Fruit fly (Drosophila melanogaster) whole organism, adult: Measurements from ENCODE around the gene CG13375.

Experiments
- CG11617 ChIP-seq: fragments of 200-800 bp; sonication (Bioruptor generic); optimal IDR thresholded peaks from 2 replicates; lab custom pipeline; 2017; ENCODE audit warnings: mild to moderate bottlenecking, missing biosample characterization, missing genetic modification reagents, missing genetic modification characterization
- CG12768 ChIP-seq: fragments of 200-800 bp; sonication (Bioruptor generic); optimal IDR thresholded peaks from 2 replicates; lab custom pipeline; 2017; ENCODE audit warnings: missing biosample characterization, missing genetic modification characterization, mild to moderate bottlenecking, moderate library complexity, missing genetic modification reagents
- CG14711 ChIP-seq: fragments of 200-800 bp; sonication (Bioruptor generic); optimal IDR thresholded peaks from 2 replicates; lab custom pipeline; 2018; ENCODE audit warnings: missing biosample characterization, mild to moderate bottlenecking, missing genetic modification characterization, moderate library complexity
- CG1620 ChIP-seq: fragments of 200-800 bp; sonication (Bioruptor generic); optimal IDR thresholded peaks from 2 replicates; lab custom pipeline; 2016; ENCODE audit warnings: missing biosample characterization, missing genetic modification characterization
- CG33017 ChIP-seq: fragments of 200-800 bp; sonication (Bioruptor generic); optimal IDR thresholded peaks from 2 replicates; lab custom pipeline; 2018; ENCODE audit warnings: missing biosample characterization, mild to moderate bottlenecking, missing genetic modification characterization, moderate library complexity
- CG5204 ChIP-seq: fragments of 200-800 bp; sonication (Bioruptor generic); optimal IDR thresholded peaks from 2 replicates; lab custom pipeline; 2016; ENCODE audit warnings: missing biosample characterization, missing genetic modification characterization
- CG7045 ChIP-seq: fragments of 200-800 bp; sonication (Bioruptor generic); optimal IDR thresholded peaks from 2 replicates; lab custom pipeline; 2017; ENCODE audit warnings: missing biosample characterization, mild to moderate bottlenecking, missing genetic modification characterization
- CG7101 ChIP-seq: fragments of 200-800 bp; sonication (Bioruptor generic); optimal IDR thresholded peaks from 2 replicates; lab custom pipeline; 2018; ENCODE audit warnings: missing biosample characterization, mild to moderate bottlenecking, missing genetic modification characterization, moderate library complexity
- Clk ChIP-seq: fragments of 200-800 bp; sonication (Bioruptor generic); optimal IDR thresholded peaks from 2 replicates; lab custom pipeline; 2017; ENCODE audit warnings: missing biosample characterization, missing genetic modification characterization
- Crg-1 ChIP-seq: fragments of 200-800 bp; sonication (Bioruptor generic); optimal IDR thresholded peaks from 2 replicates; lab custom pipeline; 2016; ENCODE audit warnings: missing biosample characterization, missing genetic modification characterization
- Hr96 ChIP-seq: fragments of 200-800 bp; sonication (Bioruptor generic); optimal IDR thresholded peaks from 2 replicates; lab custom pipeline; 2016; ENCODE audit warnings: missing biosample characterization, missing genetic modification characterization
- Mnt ChIP-seq: fragments of 200-800 bp; sonication (Bioruptor generic); optimal IDR thresholded peaks from 2 replicates; lab custom pipeline; 2016; ENCODE audit warnings: missing biosample characterization, mild to moderate bottlenecking, missing genetic modification characterization
- bab1 ChIP-seq: fragments of 200-800 bp; sonication (Bioruptor generic); optimal IDR thresholded peaks from 3 replicates; lab custom pipeline; 2019; ENCODE audit warnings: missing biosample characterization, mild to moderate bottlenecking, missing genetic modification characterization, moderate library complexity
- cic ChIP-seq: fragments of 200-800 bp; sonication (Bioruptor generic); optimal IDR thresholded peaks from 2 replicates; lab custom pipeline; 2017; ENCODE audit warnings: missing biosample characterization, mild to moderate bottlenecking, missing genetic modification characterization, moderate library complexity
- cnc ChIP-seq, 2 experiments: fragments of >200 bp; optimal IDR thresholded peaks; 2 replicates each; lab custom pipeline; 2017
- kay ChIP-seq: fragments of 200-800 bp; sonication (Bioruptor generic); peaks from one replicate; lab custom pipeline; 2016; ENCODE audit warnings: missing biosample characterization, missing genetic modification characterization, borderline replicate concordance
- ovo ChIP-seq: fragments of 200-800 bp; sonication (Bioruptor generic); optimal IDR thresholded peaks from 2 replicates; lab custom pipeline; 2016; ENCODE audit warnings: missing biosample characterization, missing genetic modification characterization
- pad ChIP-seq: fragments of 200-800 bp; sonication (Bioruptor generic); optimal IDR thresholded peaks from 3 replicates; lab custom pipeline; 2017; ENCODE audit warnings: missing biosample characterization, missing genetic modification characterization, mild to moderate bottlenecking, moderate library complexity, missing genetic modification reagents
- tj ChIP-seq: fragments of 200-800 bp; sonication (Bioruptor generic); optimal IDR thresholded peaks from 3 replicates; lab custom pipeline; 2017; ENCODE audit warnings: missing biosample characterization, mild to moderate bottlenecking, missing genetic modification characterization, moderate library complexity
- toe ChIP-seq: fragments of 200-800 bp; sonication (Bioruptor generic); optimal IDR thresholded peaks from 2 replicates; lab custom pipeline; 2016; ENCODE audit warnings: missing biosample characterization, missing genetic modification characterization

CG13375 gene

dm6 chrX:277885-278284, 16.9 kb downstream of the CG13375 start:
- TF ChIP-seq CG7045 (GFP tag; lab: Kevin White, UChicago) (no peak), kay (GFP tag; lab: Kevin White, UChicago) (peak; percentile 56)

dm6 chrX:276569-276968, 18.2 kb downstream of the CG13375 start:
- TF ChIP-seq tj (no peak), bab1 (GFP tag; lab: Kevin White, UChicago) (no peak), CG14711 (no peak), Hr96 (GFP tag; lab: Kevin White, UChicago) (no peak), ovo (GFP tag; lab: Kevin White, UChicago) (no peak), CG12768 (GFP tag; lab: Kevin White, UChicago) (no peak)

- TF ChIP-seq tj (peak; percentile 25), Hr96 (GFP tag; lab: Kevin White, UChicago) (no peak)
These were observed 18.7 kb downstream of the CG13375 start for dm6 chrX:276065-276464.

- TF ChIP-seq CG7101 (tag; lab: Kevin White, UChicago) (no peak), Crg-1 (GFP tag; lab: Kevin White, UChicago) (no peak), Hr96 (GFP tag; lab: Kevin White, UChicago) (no peak), CG14711 (no peak), Mnt (GFP tag; lab: Kevin White, UChicago) (no peak), bab1 (GFP tag; lab: Kevin White, UChicago) (no peak), Clk (GFP tag; lab: Kevin White, UChicago) (no peak), CG12768 (GFP tag; lab: Kevin White, UChicago) (no peak), tj (no peak), cnc (optimal IDR thresholded peaks at IDR 0.05; lab: Kevin White, UChicago) (no peak), pad (GFP tag; lab: Kevin White, UChicago) (no peak), ovo (GFP tag; lab: Kevin White, UChicago) (no peak), CG5204 (GFP tag; lab: Kevin White, UChicago) (no peak), CG1620 (GFP tag; lab: Kevin White, UChicago) (no peak), kay (GFP tag; lab: Kevin White, UChicago) (no peak), cic (GFP tag; lab: Kevin White, UChicago) (no peak), toe (no peak), CG33017 (tag; lab: Kevin White, UChicago) (no peak), CG7045 (GFP tag; lab: Kevin White, UChicago) (no peak)
These were observed 26.8 kb downstream of the CG13375 start for dm6 chrX:267979-268378.

dm6 chrX:266978-267439, 27.8 kb downstream of the CG13375 start, which contains the start of gene CG13376:
TSS of gene CG13376 (minus strand) at chrX:267028.
- TF ChIP-seq toe (no peak), pad (GFP tag; lab: Kevin White, UChicago) (no peak), cnc (optimal IDR thresholded peaks at IDR 0.05; lab: Kevin White, UChicago) (no peak), cic (GFP tag; lab: Kevin White, UChicago) (no peak), CG12768 (GFP tag; lab: Kevin White, UChicago) (no peak), Clk (GFP tag; lab: Kevin White, UChicago) (no peak), Hr96 (GFP tag; lab: Kevin White, UChicago) (no peak)

dm6 chrX:265692-266091, 29.1 kb downstream of the CG13375 start:
- no peak for TF ChIP-seq tj
- TF ChIP-seq kay (GFP tag; lab: Kevin White, UChicago) = peak; percentile 70

- TF ChIP-seq bab1 (GFP tag; lab: Kevin White, UChicago) (peak; percentile 20), CG33017 (tag; lab: Kevin White, UChicago) (no peak), Clk (GFP tag; lab: Kevin White, UChicago) (no peak), ovo (GFP tag; lab: Kevin White, UChicago) (no peak), Hr96 (GFP tag; lab: Kevin White, UChicago) (no peak), pad (GFP tag; lab: Kevin White, UChicago) (no peak), tj (peak; percentile 49), CG7045 (GFP tag; lab: Kevin White, UChicago) (no peak), Mnt (GFP tag; lab: Kevin White, UChicago) (no peak), CG7101 (tag; lab: Kevin White, UChicago) (no peak), CG1620 (GFP tag; lab: Kevin White, UChicago) (peak; percentile 2)
These were observed 30.9 kb downstream of the CG13375 start, which contains the start of gene CG13377 for dm6 chrX:263728-264344. TSS of gene CG13377 (minus strand) at chrX:263999.

dm6 chrX:262836-263235, 31.9 kb downstream of the CG13375 start:
- TF ChIP-seq CG11617 (GFP tag; lab: Kevin White, UChicago) (no peak), pad (GFP tag; lab: Kevin White, UChicago) (no peak), CG33017 (tag; lab: Kevin White, UChicago) (no peak), Mnt (GFP tag; lab: Kevin White, UChicago) (no peak), CG14711 (no peak), kay (GFP tag; lab: Kevin White, UChicago) (no peak), CG5204 (GFP tag; lab: Kevin White, UChicago) (no peak), CG7101 (tag; lab: Kevin White, UChicago) (no peak), Hr96 (GFP tag; lab: Kevin White, UChicago) (no peak), toe (no peak), cnc (optimal IDR thresholded peaks at IDR 0.05; lab: Kevin White, UChicago) (no peak), Crg-1 (GFP tag; lab: Kevin White, UChicago) (no peak), bab1 (GFP tag; lab: Kevin White, UChicago) (no peak), CG1620 (GFP tag; lab: Kevin White, UChicago) (no peak), Clk (GFP tag; lab: Kevin White, UChicago) (no peak), CG12768 (GFP tag; lab: Kevin White, UChicago) (no peak), tj (no peak), ovo (GFP tag; lab: Kevin White, UChicago) (no peak), cic (GFP tag; lab: Kevin White, UChicago) (no peak), CG7045 (GFP tag; lab: Kevin White, UChicago) (no peak)
